Worm (Caenorhabditis elegans) whole organism, L3 larva: Measurements from ENCODE around the gene F52G3.5.
A peak's percentile ranks its signal among the peaks of the same experiment; 100 is the strongest.

Source experiments
- elt-1 ChIP-seq: fragments of 150-350 bp; optimal IDR thresholded peaks from 2 replicates; lab custom pipeline; 2014; ENCODE audit warnings: missing biosample characterization, missing genetic modification characterization
- elt-2 ChIP-seq: sonication (generic microtip); optimal IDR thresholded peaks from 2 replicates; lab custom pipeline; 2016; ENCODE audit warnings: missing genetic modification reagents, mild to moderate bottlenecking, missing genetic modification characterization, missing compliant biosample characterization
- jun-1 ChIP-seq: fragments of 150-350 bp; optimal IDR thresholded peaks from 2 replicates; lab custom pipeline; 2014; ENCODE audit warnings: missing biosample characterization, missing genetic modification reagents, missing genetic modification characterization
- nhr-76 ChIP-seq: fragments of 150-350 bp; sonication (generic microtip); optimal IDR thresholded peaks from 5 replicates; lab custom pipeline; 2014; ENCODE audit warnings: missing biosample characterization, missing genetic modification characterization
- snpc-4 ChIP-seq: fragments of 150-350 bp; optimal IDR thresholded peaks from 2 replicates; lab custom pipeline; 2014; ENCODE audit warnings: missing biosample characterization, missing genetic modification characterization

ce11 chrX:16995149-16995885 lies 19.4 kb upstream of the F52G3.5 start:
- no peak for TF ChIP-seq jun-1
- TF ChIP-seq snpc-4, result no peak
- no peak for TF ChIP-seq nhr-76
- no peak for TF ChIP-seq elt-1 (tag; lab: Kevin White, UChicago)
- TF ChIP-seq elt-2 (tag; lab: Kevin White, UChicago), result peak; percentile 12
